Worm (Caenorhabditis elegans) whole organism, young adult: ENCODE data around the gene srv-3.
A peak's percentile ranks its signal among the peaks of the same experiment; 100 is the strongest.

Source experiments
- B0261.1 ChIP-seq: sonication (generic microtip); optimal IDR thresholded peaks from 2 replicates; lab custom pipeline; 2016; ENCODE audit warnings: mild to moderate bottlenecking, missing genetic modification characterization, moderate library complexity, missing compliant biosample characterization
- C06A6.2 ChIP-seq: fragments of 200-800 bp; sonication (Bioruptor generic); conservative IDR thresholded peaks from 2 replicates; pipeline ENCODE4 v1.3.6; 2022; ENCODE audit warnings: missing genetic modification characterization, missing compliant biosample characterization
- C17E4.6 ChIP-seq: fragments of 200-800 bp; sonication (Bioruptor generic); IDR thresholded peaks from 2 replicates; pipeline ENCODE4 v1.3.6; 2022; ENCODE audit warnings: missing genetic modification reagents, missing genetic modification characterization, missing compliant biosample characterization
- D2030.7 ChIP-seq: fragments of 200-800 bp; sonication (Bioruptor generic); IDR thresholded peaks from 2 replicates; pipeline ENCODE4 v1.3.6; 2022; ENCODE audit warnings: missing genetic modification reagents, missing genetic modification characterization, missing compliant biosample characterization
- F10E7.11 ChIP-seq: sonication (generic microtip); optimal IDR thresholded peaks from 2 replicates; lab custom pipeline; 2017; ENCODE audit warnings: mild to moderate bottlenecking, missing genetic modification characterization, moderate library complexity, missing compliant biosample characterization
- F22D6.2 ChIP-seq: sonication (generic microtip); optimal IDR thresholded peaks from 2 replicates; lab custom pipeline; 2016; ENCODE audit warnings: mild to moderate bottlenecking, missing genetic modification characterization, missing compliant biosample characterization
- F23B12.7 ChIP-seq: sonication (generic microtip); optimal IDR thresholded peaks from 2 replicates; lab custom pipeline; 2017; ENCODE audit warnings: missing genetic modification characterization, mild to moderate bottlenecking, missing compliant biosample characterization, antibody characterized with exemption, moderate library complexity; ENCODE audit not compliant: insufficient read depth
- F57A8.1 ChIP-seq: fragments of 200-800 bp; sonication (Bioruptor generic); optimal IDR thresholded peaks from 2 replicates; lab custom pipeline; 2018; ENCODE audit warnings: mild to moderate bottlenecking, missing genetic modification characterization, moderate library complexity, missing compliant biosample characterization
- Y95B8A.8 ChIP-seq: fragments of 200-800 bp; sonication (Bioruptor generic); IDR thresholded peaks from 2 replicates; pipeline ENCODE4 v1.3.6; 2022; ENCODE audit warnings: missing genetic modification reagents, missing genetic modification characterization, missing compliant biosample characterization
- ZK185.1 ChIP-seq: sonication (generic microtip); optimal IDR thresholded peaks from 2 replicates; lab custom pipeline; 2016; ENCODE audit warnings: mild to moderate bottlenecking, missing genetic modification characterization, missing compliant biosample characterization; ENCODE audit not compliant: poor library complexity, severe bottlenecking
- athp-1 ChIP-seq: sonication (generic microtip); optimal IDR thresholded peaks from 2 replicates; lab custom pipeline; 2017; ENCODE audit warnings: mild to moderate bottlenecking, missing genetic modification characterization, missing compliant biosample characterization
- attf-3 ChIP-seq: fragments of 200-800 bp; sonication (Bioruptor generic); conservative IDR thresholded peaks from 2 replicates; pipeline ENCODE4 v1.3.6; 2022; ENCODE audit warnings: missing genetic modification reagents, missing genetic modification characterization, missing compliant biosample characterization
- cebp-1 ChIP-seq, 2 experiments: fragments of 200-800 bp in 1 of 2; sonication (Bioruptor generic) in 1 of 2; sonication (generic microtip) in 1 of 2; IDR thresholded peaks in 1 of 2; optimal IDR thresholded peaks in 1 of 2; 2 replicates each; pipeline versions ENCODE4 v1.3.6 to Lab custom; 2017 to 2022; ENCODE audit warnings: missing compliant biosample characterization in 2 of 2, missing genetic modification characterization in 2 of 2, mild to moderate bottlenecking in 1 of 2, missing genetic modification reagents in 1 of 2, moderate library complexity in 1 of 2
- ceh-27 ChIP-seq: fragments of 200-800 bp; sonication (Bioruptor generic); optimal IDR thresholded peaks from 2 replicates; lab custom pipeline; 2018; ENCODE audit warnings: mild to moderate bottlenecking, missing genetic modification characterization, moderate library complexity, missing compliant biosample characterization
- ceh-40 ChIP-seq: fragments of 200-800 bp; sonication (Bioruptor generic); IDR thresholded peaks from 2 replicates; pipeline ENCODE4 v1.3.6; 2022; ENCODE audit warnings: missing genetic modification characterization, missing compliant biosample characterization
- chd-7 ChIP-seq: sonication (generic microtip); optimal IDR thresholded peaks from 2 replicates; lab custom pipeline; 2016; ENCODE audit warnings: mild to moderate bottlenecking, missing genetic modification characterization, moderate library complexity, missing compliant biosample characterization
- efl-1 ChIP-seq: fragments of 150-350 bp; optimal IDR thresholded peaks from 2 replicates; lab custom pipeline; 2014; ENCODE audit warnings: missing biosample characterization, missing genetic modification reagents, missing genetic modification characterization
- egl-44 ChIP-seq: fragments of 200-800 bp; sonication (Bioruptor generic); IDR thresholded peaks from 2 replicates; pipeline ENCODE4 v1.3.6; 2022; ENCODE audit warnings: missing genetic modification reagents, missing genetic modification characterization, missing compliant biosample characterization
- egrh-3 ChIP-seq: fragments of 200-800 bp; sonication (Bioruptor generic); IDR thresholded peaks from 2 replicates; pipeline ENCODE4 v1.3.6; 2022; ENCODE audit warnings: missing genetic modification reagents, missing genetic modification characterization, missing compliant biosample characterization
- gei-17 ChIP-seq: fragments of 200-800 bp; sonication (Bioruptor generic); optimal IDR thresholded peaks from 2 replicates; lab custom pipeline; 2018; ENCODE audit warnings: mild to moderate bottlenecking, missing genetic modification characterization, missing compliant biosample characterization
- him-1 ChIP-seq: sonication (generic microtip); optimal IDR thresholded peaks from 2 replicates; lab custom pipeline; 2016; ENCODE audit warnings: missing genotype, missing genetic modification reagents, missing genetic modification characterization, missing compliant biosample characterization
- hsf-1 ChIP-seq: fragments of 200-800 bp; sonication (Bioruptor generic); IDR thresholded peaks from 2 replicates; pipeline ENCODE4 v1.3.6; 2022; ENCODE audit warnings: missing genetic modification reagents, missing genetic modification characterization, missing compliant biosample characterization
- lin-35 ChIP-seq, 3 experiments: fragments of 150-350 bp in 2 of 3; sonication (generic microtip) in 1 of 3; optimal IDR thresholded peaks; 2 replicates each; lab custom pipeline; 2014 to 2018; ENCODE audit warnings: missing biosample characterization in 3 of 3, missing genetic modification characterization in 3 of 3, missing genetic modification reagents in 3 of 3
- lin-54 ChIP-seq: fragments of 200-800 bp; sonication (Bioruptor generic); optimal IDR thresholded peaks from 2 replicates; lab custom pipeline; 2018; ENCODE audit warnings: mild to moderate bottlenecking, missing genetic modification characterization, missing compliant biosample characterization
- lsy-27 ChIP-seq: sonication (generic microtip); optimal IDR thresholded peaks from 2 replicates; lab custom pipeline; 2017; ENCODE audit warnings: missing genetic modification characterization, mild to moderate bottlenecking, missing compliant biosample characterization, antibody characterized with exemption, missing genotype, borderline replicate concordance; ENCODE audit not compliant: insufficient read depth
- madf-10 ChIP-seq: sonication (generic microtip); optimal IDR thresholded peaks from 2 replicates; lab custom pipeline; 2016; ENCODE audit warnings: mild to moderate bottlenecking, missing genetic modification characterization, missing compliant biosample characterization
- madf-3 ChIP-seq: fragments of 200-800 bp; sonication (Bioruptor generic); IDR thresholded peaks from 2 replicates; pipeline ENCODE4 v1.3.6; 2022; ENCODE audit warnings: missing genetic modification reagents, missing genetic modification characterization, missing compliant biosample characterization
- mcd-1 ChIP-seq: fragments of 200-800 bp; sonication (Bioruptor generic); IDR thresholded peaks from 2 replicates; pipeline ENCODE4 v1.3.6; 2022; ENCODE audit warnings: missing genetic modification reagents, missing genetic modification characterization, missing compliant biosample characterization
- nfya-2 ChIP-seq: fragments of 200-800 bp; sonication (Bioruptor generic); IDR thresholded peaks from 2 replicates; pipeline ENCODE4 v1.3.6; 2022; ENCODE audit warnings: missing genetic modification reagents, missing genetic modification characterization, missing compliant biosample characterization
- nfyb-1 ChIP-seq: fragments of 200-800 bp; sonication (Bioruptor generic); IDR thresholded peaks from 2 replicates; pipeline ENCODE4 v1.3.6; 2022; ENCODE audit warnings: missing genetic modification reagents, missing genetic modification characterization, missing compliant biosample characterization
- nhr-90 ChIP-seq: sonication (generic microtip); optimal IDR thresholded peaks from 2 replicates; lab custom pipeline; 2016; ENCODE audit warnings: missing genotype, mild to moderate bottlenecking, missing genetic modification characterization, missing compliant biosample characterization
- pbrm-1 ChIP-seq: fragments of 200-800 bp; sonication (Bioruptor generic); IDR thresholded peaks from 2 replicates; pipeline ENCODE4 v1.3.6; 2022; ENCODE audit warnings: missing genetic modification reagents, missing genetic modification characterization, missing compliant biosample characterization
- rec-8 ChIP-seq, 2 experiments: sonication (generic microtip); optimal IDR thresholded peaks; 2 replicates each; lab custom pipeline; 2016; ENCODE audit warnings: mild to moderate bottlenecking in 2 of 2, missing genetic modification characterization in 2 of 2, missing genetic modification reagents in 2 of 2, missing genotype in 2 of 2, missing biosample characterization in 1 of 2, missing compliant biosample characterization in 1 of 2, moderate library complexity in 1 of 2
- sea-2 ChIP-seq: fragments of 200-800 bp; sonication (Bioruptor generic); IDR thresholded peaks from 2 replicates; pipeline ENCODE4 v1.3.6; 2022; ENCODE audit warnings: missing genetic modification characterization, missing compliant biosample characterization
- snpc-3.4 ChIP-seq: sonication (generic microtip); optimal IDR thresholded peaks from 2 replicates; lab custom pipeline; 2017; ENCODE audit warnings: missing genetic modification characterization, mild to moderate bottlenecking, missing compliant biosample characterization, antibody characterized with exemption, moderate library complexity, missing genotype, missing genetic modification reagents
- snpc-4 ChIP-seq, 5 experiments: fragments of 150-350 bp in 1 of 5; sonication (generic microtip) in 4 of 5; optimal IDR thresholded peaks; 2 replicates each; lab custom pipeline; 2014 to 2018; ENCODE audit warnings: missing genetic modification characterization in 5 of 5, missing biosample characterization in 3 of 5, antibody characterized with exemption in 2 of 5, mild to moderate bottlenecking in 2 of 5, missing compliant biosample characterization in 2 of 5, missing genotype in 2 of 5, moderate library complexity in 2 of 5, missing genetic modification reagents in 1 of 5
- tbp1 ChIP-seq: fragments of 200-800 bp; sonication (Bioruptor generic); optimal IDR thresholded peaks from 2 replicates; lab custom pipeline; 2018; ENCODE audit warnings: mild to moderate bottlenecking, missing genetic modification characterization, missing compliant biosample characterization
- tlf-1 ChIP-seq: fragments of 200-800 bp; sonication (Bioruptor generic); optimal IDR thresholded peaks from 2 replicates; lab custom pipeline; 2018; ENCODE audit warnings: mild to moderate bottlenecking, missing genetic modification characterization, missing compliant biosample characterization
- unc-130 ChIP-seq: sonication (generic microtip); optimal IDR thresholded peaks from 2 replicates; lab custom pipeline; 2016; ENCODE audit warnings: missing genetic modification reagents, missing genetic modification characterization, missing compliant biosample characterization
- zfh-2 ChIP-seq: fragments of 200-800 bp; sonication (Bioruptor generic); conservative IDR thresholded peaks from 2 replicates; pipeline ENCODE4 v1.3.6; 2022; ENCODE audit warnings: missing genetic modification reagents, missing genetic modification characterization, missing compliant biosample characterization
- zim-3 ChIP-seq: sonication (generic microtip); optimal IDR thresholded peaks from 2 replicates; lab custom pipeline; 2017; ENCODE audit warnings: mild to moderate bottlenecking, missing genetic modification characterization, moderate library complexity, missing compliant biosample characterization
- ztf-18 ChIP-seq: sonication (generic microtip); optimal IDR thresholded peaks from 2 replicates; lab custom pipeline; 2016; ENCODE audit warnings: missing genotype, mild to moderate bottlenecking, missing genetic modification characterization, missing compliant biosample characterization
- ztf-22 ChIP-seq: fragments of 200-800 bp; sonication (Bioruptor generic); optimal IDR thresholded peaks from 2 replicates; lab custom pipeline; 2018; ENCODE audit warnings: mild to moderate bottlenecking, missing genetic modification characterization, moderate library complexity, missing compliant biosample characterization
- ztf-25 ChIP-seq: fragments of 200-800 bp; sonication (Bioruptor generic); IDR thresholded peaks from 2 replicates; pipeline ENCODE4 v1.3.6; 2022; ENCODE audit warnings: missing genetic modification reagents, missing genetic modification characterization, missing compliant biosample characterization
- ztf-28 ChIP-seq: fragments of 200-800 bp; sonication (Bioruptor generic); IDR thresholded peaks from 2 replicates; pipeline ENCODE4 v1.3.6; 2022; ENCODE audit warnings: missing genetic modification reagents, missing genetic modification characterization, missing compliant biosample characterization
- ztf-6 ChIP-seq: fragments of 200-800 bp; sonication (Bioruptor generic); IDR thresholded peaks from 2 replicates; pipeline ENCODE4 v1.3.6; 2022; ENCODE audit warnings: missing genetic modification reagents, missing genetic modification characterization, missing compliant biosample characterization

srv-3 gene

DNA sequence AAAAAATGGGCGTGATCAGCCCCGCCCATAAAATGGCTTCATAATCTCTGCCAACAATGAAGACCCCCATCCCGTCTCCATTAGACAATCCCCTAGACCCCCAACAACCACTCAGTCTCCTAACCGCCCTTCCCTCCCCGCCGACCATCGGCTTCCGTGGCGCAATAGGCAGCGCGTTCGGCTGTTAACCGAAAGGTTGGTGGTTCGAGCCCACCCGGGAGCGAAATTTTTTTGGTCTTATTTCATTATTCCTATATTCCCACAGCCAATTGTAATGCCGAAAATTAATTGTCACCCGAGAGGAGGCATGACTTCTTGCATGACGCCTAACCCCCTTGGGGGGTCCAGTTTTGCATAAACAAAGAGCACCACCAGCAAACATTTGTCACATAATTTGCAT lies 14.1 kb upstream of the srv-3 start:
- TF ChIP-seq snpc-4 (GFP tag; optimal IDR thresholded peaks at IDR 0.05; lab: Kevin White, UChicago) (peak; percentile 27), snpc-4 (tag; optimal IDR thresholded peaks at IDR 0.05; lab: Kevin White, UChicago) (peak in 1 of 4 experiments; percentile 36), ztf-28 (peak; percentile 71; the same call in 1 of the 2 replicates), efl-1 (GFP tag; lab: Kevin White, UChicago) (no peak), snpc-3.4 (no peak), pbrm-1 (GFP tag; lab: Robert Waterston, UW) (peak; percentile 64), ZK185.1 (tag; lab: Kevin White, UChicago) (no peak), ztf-25 (GFP tag; lab: Robert Waterston, UW) (0 out of 2 replicates have a peak, but pooled peaks have one; percentile 53), zfh-2 (GFP tag; lab: Robert Waterston, UW) (peak; percentile 56), ceh-27 (peak; percentile 32), tlf-1 (GFP tag; lab: Kevin White, UChicago) (no peak), attf-3 (GFP tag; lab: Robert Waterston, UW) (no peak; the same call in 1 of the 2 replicates), egrh-3 (peak; percentile 39; the same call in 1 of the 2 replicates), F10E7.11 (tag; lab: Kevin White, UChicago) (no peak), sea-2 (GFP tag; lab: Robert Waterston, UW) (no peak), D2030.7 (GFP tag; lab: Robert Waterston, UW) (peak; percentile 61), madf-3 (peak; percentile 65; the same call in 1 of the 2 replicates), chd-7 (tag; lab: Kevin White, UChicago) (no peak), zim-3 (tag; lab: Kevin White, UChicago) (peak; percentile 41), rec-8 (tag; optimal IDR thresholded peaks at IDR 0.05; lab: Kevin White, UChicago) (peak; percentile 5 to 14), ztf-6 (0 out of 2 replicates have a peak, but pooled peaks have one; percentile 7), F23B12.7 (tag; lab: Kevin White, UChicago) (peak; percentile 8), athp-1 (tag; lab: Kevin White, UChicago) (no peak), nhr-90 (tag; lab: Kevin White, UChicago) (peak; percentile 4), lin-35 (GFP tag; optimal IDR thresholded peaks at IDR 0.05; lab: Kevin White, UChicago) (no peak), lsy-27 (tag; lab: Kevin White, UChicago) (peak; percentile 49), mcd-1 (GFP tag; lab: Robert Waterston, UW) (peak; percentile 52), B0261.1 (peak; percentile 86), C06A6.2 (GFP tag; lab: Robert Waterston, UW) (no peak), madf-10 (tag; lab: Kevin White, UChicago) (peak; percentile 14), ztf-22 (no peak), Y95B8A.8 (GFP tag; lab: Robert Waterston, UW) (0 out of 2 replicates have a peak, but pooled peaks have one; percentile 25), unc-130 (no peak), nfya-2 (no peak), nfyb-1 (GFP tag; lab: Robert Waterston, UW) (peak; percentile 29; the same call in 1 of the 2 replicates), ztf-18 (tag; lab: Kevin White, UChicago) (peak; percentile 32), tbp1 (peak; percentile 95), hsf-1 (no peak), him-1 (tag; lab: Kevin White, UChicago) (peak; percentile 4), egl-44 (peak; percentile 27; the same call in 1 of the 2 replicates), F22D6.2 (tag; lab: Kevin White, UChicago) (no peak), lin-54 (GFP tag; lab: Kevin White, UChicago) (peak; percentile 25), ceh-40 (GFP tag; lab: Robert Waterston, UW) (no peak), gei-17 (no peak), F57A8.1 (GFP tag; lab: Kevin White, UChicago) (no peak), C17E4.6 (no peak), cebp-1 (GFP tag; IDR thresholded peaks at IDR 0.05; lab: Robert Waterston, UW) (no peak), cebp-1 (tag; optimal IDR thresholded peaks at IDR 0.05; lab: Kevin White, UChicago) (no peak)
